Fruit fly (Drosophila melanogaster): Measurements from ENCODE around the gene rin.

DNA sequence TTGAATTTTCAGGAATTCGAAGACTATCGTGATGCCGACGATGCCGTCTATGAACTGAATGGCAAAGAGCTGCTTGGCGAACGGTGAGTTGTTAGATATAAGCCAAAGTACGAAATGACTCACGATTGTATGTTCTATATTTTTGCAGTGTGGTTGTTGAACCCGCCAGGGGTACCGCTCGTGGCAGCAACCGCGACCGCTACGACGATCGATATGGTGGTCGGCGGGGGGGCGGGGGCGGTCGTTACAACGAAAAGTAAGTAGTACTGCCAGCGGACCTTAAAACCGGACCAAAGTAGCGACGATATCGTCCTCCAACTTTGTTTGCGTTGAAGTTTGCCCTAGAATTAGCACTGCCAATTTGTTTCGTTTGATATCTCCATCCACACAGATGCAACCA lies 15.3 kb downstream of the rin start:
- TF ChIP-seq achi (GFP tag; optimal IDR thresholded peaks at IDR 0.05): no peak
- TF ChIP-seq acj6 (GFP tag; optimal IDR thresholded peaks at IDR 0.05): no peak
- TF ChIP-seq Gug (GFP tag; IDR thresholded peaks at IDR 0.05): no peak
- no peak for TF ChIP-seq dac (GFP tag; optimal IDR thresholded peaks at IDR 0.05)
- no peak for TF ChIP-seq fkh (GFP tag; optimal IDR thresholded peaks at IDR 0.05)
- TF ChIP-seq Lpt (GFP tag; optimal IDR thresholded peaks at IDR 0.05): no peak
- TF ChIP-seq CG3919 (GFP tag; optimal IDR thresholded peaks at IDR 0.05): no peak
- TF ChIP-seq Eip78C (GFP tag): no peak
- no peak for TF ChIP-seq CG8632 (GFP tag; optimal IDR thresholded peaks at IDR 0.05)
- TF ChIP-seq lz (GFP tag; optimal IDR thresholded peaks at IDR 0.05): no peak

Data from whole organism, prepupa.